Worm (Caenorhabditis elegans) whole organism, L2 larva: ENCODE measurements around the gene F32H5.4.

Experiments used
- egl-27 ChIP-seq: sonication (generic microtip); optimal IDR thresholded peaks from 3 replicates; lab custom pipeline; 2017; ENCODE audit warnings: missing biosample characterization, missing genetic modification reagents, missing genetic modification characterization
- elt-1 ChIP-seq: fragments of 150-350 bp; optimal IDR thresholded peaks from 2 replicates; lab custom pipeline; 2014; ENCODE audit warnings: missing biosample characterization, missing genetic modification characterization
- lin-11 ChIP-seq: fragments of 150-350 bp; sonication (generic microtip); optimal IDR thresholded peaks from 2 replicates; lab custom pipeline; 2014; ENCODE audit warnings: missing biosample characterization, missing genetic modification characterization, inconsistent platforms, mixed read lengths
- lsy-2 ChIP-seq, 2 experiments: fragments of 150-350 bp in 1 of 2; sonication (generic microtip) in 1 of 2; optimal IDR thresholded peaks; 2 replicates each; lab custom pipeline; 2014 to 2017; ENCODE audit warnings: missing biosample characterization in 2 of 2, missing genetic modification characterization in 2 of 2
- nhr-23 ChIP-seq: fragments of 150-350 bp; optimal IDR thresholded peaks from 2 replicates; lab custom pipeline; 2014; ENCODE audit warnings: missing biosample characterization, missing genetic modification reagents, missing genetic modification characterization
- unc-55 ChIP-seq: fragments of 150-350 bp; sonication (generic microtip); optimal IDR thresholded peaks from 3 replicates; lab custom pipeline; 2014; ENCODE audit warnings: missing biosample characterization, missing genetic modification reagents, missing genetic modification characterization

- TF ChIP-seq lsy-2 (tag; optimal IDR thresholded peaks at IDR 0.05; lab: Kevin White, UChicago) = no peak
- no peak for TF ChIP-seq egl-27 (tag; lab: Kevin White, UChicago)
- TF ChIP-seq elt-1 (tag; lab: Kevin White, UChicago) = no peak
- no peak for TF ChIP-seq unc-55 (GFP tag; lab: Kevin White, UChicago)
- no peak for TF ChIP-seq nhr-23
- TF ChIP-seq lin-11 (tag; lab: Kevin White, UChicago) = no peak
These were observed 25.9 kb upstream of the F32H5.4 start for ce11 chrV:13334447-13334846.
